Fruit fly (Drosophila melanogaster): ENCODE data around the gene CG6700.

dm6 chr2L:10851336-10851862, 9.0 kb upstream of the CG6700 start:
- TF ChIP-seq CG8478 (optimal IDR thresholded peaks at IDR 0.05) (no peak), EcR (GFP tag; optimal IDR thresholded peaks at IDR 0.05) (no peak), Dll (optimal IDR thresholded peaks at IDR 0.05) (no peak), usp (GFP tag; optimal IDR thresholded peaks at IDR 0.05) (no peak), psq (optimal IDR thresholded peaks at IDR 0.05) (no peak)
